Fruit fly (Drosophila melanogaster) ovary, adult (tissue): ENCODE data around the gene hoe2.

Experiments
- CG17801 ChIP-seq: fragments of 200-800 bp; optimal IDR thresholded peaks from 2 replicates; lab custom pipeline; 2019; ENCODE audit warnings: missing biosample characterization, mild to moderate bottlenecking, missing genetic modification characterization, moderate library complexity; ENCODE audit not compliant: partially characterized antibody

Gene hoe2

dm6 chr2L:4936325-4936869 lies at the start of gene hoe2:
Gene hoe2, minus strand, starts transcription at chr2L:4936450.
- TF ChIP-seq CG17801 (GFP tag; lab: Kevin White, UChicago) = no peak

DNA sequence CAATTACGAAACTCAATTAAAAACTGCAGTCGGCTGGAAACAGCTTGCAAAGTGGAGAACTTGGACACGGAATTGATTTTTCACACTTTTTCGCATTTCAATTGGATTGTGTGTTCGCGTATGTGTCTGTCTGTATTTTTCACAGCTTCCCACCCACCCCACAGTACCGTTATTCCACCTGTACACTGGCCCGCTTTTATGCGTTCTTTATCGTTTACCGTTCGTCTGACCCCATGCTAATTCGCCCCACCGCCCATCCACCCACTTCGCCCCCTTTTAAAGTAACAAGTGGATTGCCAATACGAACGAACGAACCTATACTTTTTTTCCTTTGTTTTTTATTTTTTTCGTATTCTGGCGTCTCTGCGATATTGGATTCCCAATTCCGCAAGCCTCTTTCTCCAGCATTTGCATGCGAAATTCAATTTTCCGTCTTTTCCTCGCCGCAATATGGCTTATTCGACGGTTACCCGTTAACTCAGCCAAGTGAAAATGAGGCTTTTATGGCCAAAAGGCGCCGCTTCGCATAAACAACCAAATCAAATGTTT lies 45.9 kb upstream of the hoe2 start:
- no peak for TF ChIP-seq CG17801 (GFP tag; lab: Kevin White, UChicago)

- peak; percentile 96 for TF ChIP-seq CG17801 (GFP tag; lab: Kevin White, UChicago)
Measured at dm6 chr2L:4981278-4981966, 45.2 kb upstream of the hoe2 start, which contains the start of the genes CG8892 and CG34126. Gene CG8892, minus strand, starts transcription at chr2L:4981592. Gene CG34126, plus strand, starts transcription at chr2L:4981614.

- TF ChIP-seq CG17801 (GFP tag; lab: Kevin White, UChicago) = no peak
Measured at dm6 chr2L:4979138-4979537, 42.9 kb upstream of the hoe2 start, which contains the start of gene CG8891. Gene CG8891, minus strand, starts transcription at chr2L:4979379.

dm6 chr2L:4976988-4977551 lies 40.8 kb upstream of the hoe2 start, which contains the start of the genes Gmd and CG3792:
Gene Gmd, minus strand, starts transcription at chr2L:4977023.
Gene CG3792, plus strand, starts transcription at chr2L:4977312.
- peak; percentile 94 for TF ChIP-seq CG17801 (GFP tag; lab: Kevin White, UChicago)

- TF ChIP-seq CG17801 (GFP tag; lab: Kevin White, UChicago) = peak; percentile 10
Measured at dm6 chr2L:4973731-4974415, 37.6 kb upstream of the hoe2 start, which contains the start of gene mRpL28. Gene mRpL28, plus strand, starts transcription at chr2L:4973976.

DNA sequence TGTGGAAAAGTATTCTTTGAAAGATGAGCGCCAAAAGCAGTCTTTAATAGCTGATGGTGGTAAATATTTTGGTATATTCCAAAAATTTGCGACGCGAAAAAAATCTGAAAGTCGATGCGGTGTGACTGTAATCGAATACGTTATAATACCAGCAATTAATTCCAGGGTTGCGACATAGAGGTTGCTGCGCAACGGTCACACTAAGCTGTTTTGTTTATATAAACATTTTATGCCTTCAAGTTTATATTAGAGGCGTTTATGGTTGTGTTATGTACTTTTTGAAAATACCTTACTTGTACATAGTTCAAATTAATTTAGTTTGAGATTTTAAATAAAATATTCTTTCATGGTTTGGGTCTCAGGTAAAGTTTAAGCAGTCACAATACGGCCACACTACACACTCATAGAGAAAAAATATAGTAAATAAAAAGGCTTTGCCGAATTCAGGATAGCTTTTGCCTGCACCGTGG lies 35.1 kb upstream of the hoe2 start, which contains the start of gene CG14043:
Gene CG14043, plus strand, starts transcription at position 374 of the 470 bp plus-strand sequence.
- peak; percentile 7 for TF ChIP-seq CG17801 (GFP tag; lab: Kevin White, UChicago)

DNA sequence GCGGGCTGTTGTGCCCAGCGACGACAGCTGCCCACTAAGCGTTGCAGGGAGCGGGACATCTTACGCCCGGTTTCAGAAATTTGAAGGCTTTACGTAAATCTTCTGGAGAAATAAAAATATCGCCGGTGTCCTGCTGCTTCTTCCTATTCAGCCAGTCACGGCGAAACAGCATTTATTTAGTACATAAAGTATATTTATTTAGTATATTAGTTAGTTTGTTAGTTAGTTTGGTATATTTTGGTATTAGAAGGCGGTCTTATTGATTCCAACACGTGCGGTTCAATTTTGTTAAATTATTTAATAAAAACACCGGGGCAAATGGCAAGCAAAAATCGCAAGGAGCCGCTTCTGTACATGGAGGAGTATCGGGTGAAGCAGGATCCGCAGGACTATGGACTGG lies 32.5 kb upstream of the hoe2 start, which contains the start of the genes Scox and Polr1C:
Gene Scox, minus strand, starts transcription at position 169 of the 400 bp plus-strand sequence.
Gene Polr1C, plus strand, starts transcription at position 238 of the 400 bp plus-strand sequence.
- TF ChIP-seq CG17801 (GFP tag; lab: Kevin White, UChicago) = no peak

DNA sequence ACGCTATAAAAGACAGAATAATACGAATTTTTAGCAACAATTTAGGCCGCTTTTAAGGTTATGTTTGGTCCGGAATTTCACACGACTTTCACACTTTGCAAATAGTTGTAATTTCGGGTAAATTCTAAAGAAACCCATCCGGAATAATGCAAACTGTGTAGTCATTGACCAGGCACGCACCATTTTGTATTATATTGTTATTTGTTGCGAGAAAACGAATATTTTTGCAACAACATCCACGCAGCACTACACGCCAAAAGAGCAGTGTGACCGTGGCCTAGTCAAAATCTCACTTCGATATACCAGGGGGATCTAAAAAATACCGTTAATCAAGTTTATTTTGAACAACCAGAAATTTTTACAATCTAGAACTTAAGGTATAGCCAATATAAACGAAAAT lies 31.3 kb upstream of the hoe2 start, which contains the start of gene eIF3i:
Gene eIF3i, minus strand, starts transcription at position 265 of the 400 bp plus-strand sequence.
- TF ChIP-seq CG17801 (GFP tag; lab: Kevin White, UChicago) = no peak

- TF ChIP-seq CG17801 (GFP tag; lab: Kevin White, UChicago) = no peak
Measured at dm6 chr2L:4965923-4966322, 29.7 kb upstream of the hoe2 start.

dm6 chr2L:4965420-4965819 lies 29.2 kb upstream of the hoe2 start, which contains the start of gene CG34125:
Gene CG34125, plus strand, starts transcription at chr2L:4965673.
- peak; percentile 13 for TF ChIP-seq CG17801 (GFP tag; lab: Kevin White, UChicago)

dm6 chr2L:4958111-4958510 lies 21.9 kb upstream of the hoe2 start, which contains the start of gene CG34124:
Gene CG34124, plus strand, starts transcription at chr2L:4958411.
- no peak for TF ChIP-seq CG17801 (GFP tag; lab: Kevin White, UChicago)

DNA sequence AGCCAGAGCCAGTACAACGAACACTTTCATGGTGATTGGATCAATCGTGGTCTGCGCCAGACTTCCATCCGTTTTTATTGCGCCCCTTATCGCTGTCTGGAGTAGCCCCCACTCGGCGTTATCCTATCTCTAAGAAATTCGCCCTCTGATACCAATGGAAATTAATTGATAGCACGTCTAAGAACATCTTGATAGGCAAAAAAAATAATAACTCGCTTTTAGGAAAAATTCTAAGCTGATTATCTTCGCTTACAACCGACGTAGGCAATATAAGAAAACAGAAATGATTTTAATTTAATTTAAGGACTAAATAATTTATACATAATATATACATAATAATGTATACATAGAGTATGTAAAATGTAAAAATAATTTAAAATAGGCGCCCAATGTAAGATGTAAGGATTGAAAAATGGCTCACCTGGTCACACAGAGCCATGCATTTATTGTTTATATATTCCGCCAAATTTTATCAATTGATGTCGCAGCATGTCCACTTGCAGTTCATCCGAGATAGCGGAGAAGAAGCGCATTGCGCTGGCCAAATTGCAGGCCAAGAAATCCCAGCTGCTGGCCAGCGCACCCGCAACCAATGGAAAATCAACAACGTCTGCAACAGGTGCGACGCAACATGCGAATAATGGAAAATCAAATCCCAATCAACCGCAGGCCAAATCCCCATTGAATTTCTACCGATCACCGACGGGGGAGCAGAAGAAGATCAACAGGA lies 19.0 kb upstream of the hoe2 start, which contains the start of the genes Jon25Bi and Marcal1:
Gene Jon25Bi, minus strand, starts transcription at position 51 of the 730 bp plus-strand sequence.
Gene Marcal1, plus strand, starts transcription at position 416 of the 730 bp plus-strand sequence.
- TF ChIP-seq CG17801 (GFP tag; lab: Kevin White, UChicago) = no peak
